Worm (Caenorhabditis elegans): Measurements from ENCODE around the gene ZK185.2.
A peak's percentile ranks its signal among the peaks of the same experiment; 100 is the strongest.

ce11 chrIV:4523461-4523860, 12.9 kb upstream of the ZK185.2 start:
- TF ChIP-seq lin-15B (tag; optimal IDR thresholded peaks at IDR 0.05) (no peak), T26A8.4 (GFP tag; IDR thresholded peaks at IDR 0.05) (peak; percentile 47; the same call in 1 of the 2 replicates), nhr-42 (GFP tag; IDR thresholded peaks at IDR 0.05) (no peak), madf-5 (GFP tag; IDR thresholded peaks at IDR 0.05) (no peak), lsy-2 (tag; optimal IDR thresholded peaks at IDR 0.05) (no peak), lin-39 (tag; optimal IDR thresholded peaks at IDR 0.05) (no peak), ama-1 (optimal IDR thresholded peaks at IDR 0.05) (no peak), jun-1 (tag; optimal IDR thresholded peaks at IDR 0.05) (no peak), ZK546.5 (tag; optimal IDR thresholded peaks at IDR 0.05) (no peak), ceh-28 (tag; optimal IDR thresholded peaks at IDR 0.05) (no peak), nhr-76 (tag; optimal IDR thresholded peaks at IDR 0.05) (no peak), sdz-12 (GFP tag; optimal IDR thresholded peaks at IDR 0.05) (no peak), nhr-28 (tag; optimal IDR thresholded peaks at IDR 0.05) (no peak), nhr-41 (GFP tag; IDR thresholded peaks at IDR 0.05) (no peak)
